Fruit fly (Drosophila melanogaster): ENCODE measurements around the gene CG32939.

- TF ChIP-seq Pif1A (GFP tag; optimal IDR thresholded peaks at IDR 0.05) (no peak), CG8159 (tag; optimal IDR thresholded peaks at IDR 0.05) (no peak), CG4496 (GFP tag; IDR thresholded peaks at IDR 0.05) (no peak), CG10348 (GFP tag; IDR thresholded peaks at IDR 0.05) (no peak), rn (GFP tag; IDR thresholded peaks at IDR 0.05) (no peak)
Observed at dm6 chr3R:9646104-9646707, 46.7 kb upstream of the CG32939 start, which contains the start of gene Fst.
